Worm (Caenorhabditis elegans): ENCODE data around the gene sri-54.
"Not testable (repeated sequence)": the region's sequence is repeated elsewhere in the genome, so short reads cannot be mapped to it uniquely, and the experiment has no call there.

The sri-54 gene

ce11 chrII:3156749-3157148 lies 19.0 kb upstream of the sri-54 start, which contains the start of gene sri-33:
Gene sri-33 (minus strand): TSS chrII:3156849.
- TF ChIP-seq ceh-13 (GFP tag; optimal IDR thresholded peaks at IDR 0.05) (no peak), flt-1 (GFP tag; IDR thresholded peaks at IDR 0.05) (no peak), aly-1 (tag; optimal IDR thresholded peaks at IDR 0.05) (no peak), tra-4 (tag; optimal IDR thresholded peaks at IDR 0.05) (no peak), B0310.2 (tag; optimal IDR thresholded peaks at IDR 0.05) (no peak), hmbx-1 (tag; optimal IDR thresholded peaks at IDR 0.05) (no peak), sea-1 (GFP tag; conservative IDR thresholded peaks at IDR 0.05) (no peak), ceh-36 (tag; optimal IDR thresholded peaks at IDR 0.05) (no peak), scrt-1 (GFP tag; IDR thresholded peaks at IDR 0.05) (no peak), pes-1 (GFP tag; IDR thresholded peaks at IDR 0.05) (no peak), ama-1 (optimal IDR thresholded peaks at IDR 0.05) (no peak), ets-7 (tag; optimal IDR thresholded peaks at IDR 0.05) (no peak), tbx-11 (GFP tag; IDR thresholded peaks at IDR 0.05) (no peak), hmg-4 (GFP tag; optimal IDR thresholded peaks at IDR 0.05) (no peak), hnd-1 (tag; optimal IDR thresholded peaks at IDR 0.05) (no peak), F13C5.2 (tag; optimal IDR thresholded peaks at IDR 0.05) (no peak), tbx-37 (GFP tag; conservative IDR thresholded peaks at IDR 0.05) (no peak)

ce11 chrII:3154383-3154782 lies 16.7 kb upstream of the sri-54 start, which contains the start of gene sri-32:
Gene sri-32 (minus strand): TSS chrII:3154483.
- no peak for TF ChIP-seq hmbx-1 (tag; optimal IDR thresholded peaks at IDR 0.05)

- TF ChIP-seq pes-1 (GFP tag; IDR thresholded peaks at IDR 0.05) (no peak), tbx-11 (GFP tag; IDR thresholded peaks at IDR 0.05) (no peak), ceh-36 (tag; optimal IDR thresholded peaks at IDR 0.05) (no peak), sea-1 (GFP tag; conservative IDR thresholded peaks at IDR 0.05) (no peak), tra-4 (tag; optimal IDR thresholded peaks at IDR 0.05) (no peak), flt-1 (GFP tag; IDR thresholded peaks at IDR 0.05) (no peak), hnd-1 (tag; optimal IDR thresholded peaks at IDR 0.05) (no peak)
Measured at ce11 chrII:3151615-3152014, 13.9 kb upstream of the sri-54 start, which contains the start of the genes T10D4.14 and T10D4.19. Gene T10D4.14 (minus strand): TSS chrII:3151715. Gene T10D4.19 (plus strand): TSS chrII:3151918.

ce11 chrII:3149521-3150190 lies 12.0 kb upstream of the sri-54 start, which contains the start of the genes T10D4.11 and T10D4.1:
Gene T10D4.11 (minus strand): TSS chrII:3149621.
Gene T10D4.1 (plus strand): TSS chrII:3150140.
- TF ChIP-seq flt-1 (GFP tag; IDR thresholded peaks at IDR 0.05) (no peak), scrt-1 (GFP tag; IDR thresholded peaks at IDR 0.05) (no peak), tbx-37 (GFP tag; conservative IDR thresholded peaks at IDR 0.05) (no peak), ceh-13 (GFP tag; optimal IDR thresholded peaks at IDR 0.05) (no peak), ama-1 (optimal IDR thresholded peaks at IDR 0.05) (no peak)

- TF ChIP-seq tbx-37 (GFP tag; conservative IDR thresholded peaks at IDR 0.05) (no peak), tra-4 (tag; optimal IDR thresholded peaks at IDR 0.05) (no peak), ets-7 (tag; optimal IDR thresholded peaks at IDR 0.05) (no peak), ceh-13 (GFP tag; optimal IDR thresholded peaks at IDR 0.05) (no peak), ama-1 (optimal IDR thresholded peaks at IDR 0.05) (no peak), aly-1 (tag; optimal IDR thresholded peaks at IDR 0.05) (no peak), F13C5.2 (tag; optimal IDR thresholded peaks at IDR 0.05) (no peak)
Measured at ce11 chrII:3148404-3148803, 10.7 kb upstream of the sri-54 start.

- TF ChIP-seq hmg-4 (GFP tag; optimal IDR thresholded peaks at IDR 0.05) (no peak), flt-1 (GFP tag; IDR thresholded peaks at IDR 0.05) (no peak), ets-7 (tag; optimal IDR thresholded peaks at IDR 0.05) (no peak), ceh-36 (tag; optimal IDR thresholded peaks at IDR 0.05) (no peak), tra-4 (tag; optimal IDR thresholded peaks at IDR 0.05) (no peak), ama-1 (optimal IDR thresholded peaks at IDR 0.05) (no peak), tbx-37 (GFP tag; conservative IDR thresholded peaks at IDR 0.05) (no peak), hnd-1 (tag; optimal IDR thresholded peaks at IDR 0.05) (no peak), tbx-11 (GFP tag; IDR thresholded peaks at IDR 0.05) (no peak), B0310.2 (tag; optimal IDR thresholded peaks at IDR 0.05) (no peak), scrt-1 (GFP tag; IDR thresholded peaks at IDR 0.05) (no peak)
Measured at ce11 chrII:3145842-3146241, 8.1 kb upstream of the sri-54 start, which contains the start of gene T10D4.15. Gene T10D4.15 (plus strand): TSS chrII:3146142.

- TF ChIP-seq ceh-13 (GFP tag; optimal IDR thresholded peaks at IDR 0.05); tbx-37 (GFP tag; conservative IDR thresholded peaks at IDR 0.05); flt-1 (GFP tag; IDR thresholded peaks at IDR 0.05): not testable (repeated sequence)
Measured at ce11 chrII:3144552-3144951, 6.8 kb upstream of the sri-54 start, which contains the start of gene sri-43. Gene sri-43 (minus strand): TSS chrII:3144652.

- TF ChIP-seq ets-7 (tag; optimal IDR thresholded peaks at IDR 0.05); hmbx-1 (tag; optimal IDR thresholded peaks at IDR 0.05); tbx-11 (GFP tag; IDR thresholded peaks at IDR 0.05): not testable (repeated sequence)
Measured at ce11 chrII:3142855-3143254, 5.2 kb upstream of the sri-54 start, which contains the start of gene sri-42. Gene sri-42 (minus strand): TSS chrII:3142955.

- peak; percentile 63 for TF ChIP-seq ceh-36 (tag; optimal IDR thresholded peaks at IDR 0.05)
- TF ChIP-seq ets-7 (tag; optimal IDR thresholded peaks at IDR 0.05): no peak
Measured at ce11 chrII:3135293-3135692, 2.4 kb downstream of the sri-54 start.
